Fruit fly (Drosophila melanogaster) whole organism, embryonic: Measurements from ENCODE around the gene CG31249.

Source experiments
- CG10209 ChIP-seq: fragments of 200-800 bp; sonication (Bioruptor generic); optimal IDR thresholded peaks from 3 replicates; lab custom pipeline; 2017; ENCODE audit warnings: missing biosample characterization, mild to moderate bottlenecking, missing genetic modification characterization, missing genetic modification reagents
- CG1024 ChIP-seq: fragments of 200-800 bp; sonication (Bioruptor generic); IDR thresholded peaks from 2 replicates; pipeline ENCODE4 v1.3.6; 2022; ENCODE audit warnings: missing biosample characterization, missing genetic modification characterization
- CG10462 ChIP-seq: fragments of 200-800 bp; sonication (Bioruptor generic); optimal IDR thresholded peaks from 2 replicates; lab custom pipeline; 2016; ENCODE audit warnings: missing biosample characterization, missing genetic modification characterization
- CG10654 ChIP-seq: fragments of 200-800 bp; sonication (Bioruptor generic); optimal IDR thresholded peaks from 2 replicates; lab custom pipeline; 2016; ENCODE audit warnings: missing biosample characterization, missing genetic modification characterization
- CG11398 ChIP-seq: fragments of 200-800 bp; sonication (Bioruptor generic); optimal IDR thresholded peaks from 2 replicates; lab custom pipeline; 2016; ENCODE audit warnings: missing biosample characterization, missing genetic modification characterization
- CG1233 ChIP-seq: fragments of 200-800 bp; sonication (Bioruptor generic); optimal IDR thresholded peaks from 4 replicates; lab custom pipeline; 2018; ENCODE audit warnings: missing biosample characterization, mild to moderate bottlenecking, missing genetic modification characterization
- CG13424 ChIP-seq: fragments of 200-800 bp; sonication (Bioruptor generic); optimal IDR thresholded peaks from 2 replicates; lab custom pipeline; 2019; ENCODE audit warnings: missing biosample characterization, mild to moderate bottlenecking, missing genetic modification characterization, moderate library complexity
- CG14965 ChIP-seq: fragments of 200-800 bp; sonication (Bioruptor generic); optimal IDR thresholded peaks from 2 replicates; lab custom pipeline; 2016; ENCODE audit warnings: missing biosample characterization, missing genetic modification characterization, borderline replicate concordance
- CG15011 ChIP-seq: fragments of 200-800 bp; sonication (Bioruptor generic); optimal IDR thresholded peaks from 3 replicates; lab custom pipeline; 2018; ENCODE audit warnings: missing biosample characterization, mild to moderate bottlenecking, missing genetic modification characterization
- CG1603 ChIP-seq: fragments of 200-800 bp; sonication (Bioruptor generic); optimal IDR thresholded peaks from 2 replicates; lab custom pipeline; 2019; ENCODE audit warnings: missing biosample characterization, mild to moderate bottlenecking, missing genetic modification characterization, moderate library complexity
- CG16813 ChIP-seq: fragments of 200-800 bp; sonication (Bioruptor generic); IDR thresholded peaks from 3 replicates; pipeline ENCODE4 v1.3.6; 2022; ENCODE audit warnings: missing biosample characterization, missing genetic modification characterization; ENCODE audit not compliant: partially characterized antibody
- CG16863 ChIP-seq: fragments of 200-800 bp; sonication (Bioruptor generic); optimal IDR thresholded peaks from 3 replicates; lab custom pipeline; 2016; ENCODE audit warnings: missing biosample characterization, missing genetic modification characterization
- CG17186 ChIP-seq: fragments of 200-800 bp; sonication (Bioruptor generic); optimal IDR thresholded peaks from 3 replicates; lab custom pipeline; 2017; ENCODE audit warnings: missing biosample characterization, missing genetic modification reagents, missing genetic modification characterization
- CG17385 ChIP-seq: fragments of 200-800 bp; sonication (Bioruptor generic); optimal IDR thresholded peaks from 3 replicates; lab custom pipeline; 2018; ENCODE audit warnings: missing biosample characterization, mild to moderate bottlenecking, missing genetic modification characterization
- CG18262 ChIP-seq: fragments of 200-800 bp; optimal IDR thresholded peaks from 3 replicates; lab custom pipeline; 2019; ENCODE audit warnings: missing biosample characterization, mild to moderate bottlenecking, missing genetic modification characterization, moderate library complexity
- CG18619 ChIP-seq: fragments of 200-800 bp; sonication (Bioruptor generic); optimal IDR thresholded peaks from 3 replicates; lab custom pipeline; 2017; ENCODE audit warnings: missing biosample characterization, mild to moderate bottlenecking, missing genetic modification characterization
- CG18764 ChIP-seq: fragments of 200-800 bp; sonication (Bioruptor generic); optimal IDR thresholded peaks from 3 replicates; lab custom pipeline; 2016; ENCODE audit warnings: missing biosample characterization, missing genetic modification characterization
- CG3838 ChIP-seq: fragments of 200-800 bp; sonication (Bioruptor generic); optimal IDR thresholded peaks from 3 replicates; lab custom pipeline; 2016; ENCODE audit warnings: missing biosample characterization, missing genetic modification characterization
- CG43689 ChIP-seq: fragments of 200-800 bp; sonication (Bioruptor generic); IDR thresholded peaks from 2 replicates; pipeline ENCODE4 v1.3.6; 2022; ENCODE audit warnings: missing biosample characterization, missing genetic modification characterization
- CG4404 ChIP-seq: fragments of 200-800 bp; sonication (Bioruptor generic); IDR thresholded peaks from 2 replicates; pipeline ENCODE4 v1.3.6; 2022; ENCODE audit warnings: missing biosample characterization, missing genetic modification characterization
- CG6765 ChIP-seq: fragments of 200-800 bp; sonication (Bioruptor generic); optimal IDR thresholded peaks from 3 replicates; lab custom pipeline; 2017; ENCODE audit warnings: missing biosample characterization, mild to moderate bottlenecking, missing genetic modification characterization
- CG9215 ChIP-seq: fragments of 200-800 bp; sonication (Bioruptor generic); IDR thresholded peaks from 2 replicates; pipeline ENCODE4 v1.3.6; 2022; ENCODE audit warnings: missing biosample characterization, missing genetic modification characterization
- CG9727 ChIP-seq: fragments of 200-800 bp; sonication (Bioruptor generic); optimal IDR thresholded peaks from 3 replicates; lab custom pipeline; 2017; ENCODE audit warnings: missing biosample characterization, mild to moderate bottlenecking, missing genetic modification characterization
- CG9817 ChIP-seq: fragments of 200-800 bp; sonication (Bioruptor generic); optimal IDR thresholded peaks from 2 replicates; lab custom pipeline; 2018; ENCODE audit warnings: missing biosample characterization, mild to moderate bottlenecking, missing genetic modification characterization, moderate library complexity
- Camta ChIP-seq: fragments of 200-800 bp; sonication (Bioruptor generic); optimal IDR thresholded peaks from 2 replicates; lab custom pipeline; 2016; ENCODE audit warnings: missing biosample characterization, missing genetic modification characterization
- CoRest ChIP-seq: fragments of 200-800 bp; sonication (Bioruptor generic); optimal IDR thresholded peaks from 3 replicates; lab custom pipeline; 2018; ENCODE audit warnings: missing biosample characterization, mild to moderate bottlenecking, missing genetic modification characterization, moderate library complexity
- D ChIP-seq, 2 experiments: fragments of 200-800 bp in 1 of 2; fragments of >200 bp in 1 of 2; sonication (Bioruptor generic) in 1 of 2; optimal IDR thresholded peaks; 2 replicates in 1 of 2; 3 replicates in 1 of 2; lab custom pipeline; 2017; ENCODE audit warnings: mild to moderate bottlenecking in 1 of 2, missing biosample characterization in 1 of 2, missing genetic modification characterization in 1 of 2, missing genetic modification reagents in 1 of 2
- Dll ChIP-seq: fragments of 200-800 bp; sonication (Bioruptor generic); IDR thresholded peaks from 4 replicates; pipeline ENCODE4 v1.3.6; 2022; ENCODE audit warnings: missing biosample characterization, missing genetic modification characterization; ENCODE audit not compliant: partially characterized antibody
- Doc2 ChIP-seq: fragments of 200-800 bp; sonication (Bioruptor generic); IDR thresholded peaks from 2 replicates; pipeline ENCODE4 v1.3.6; 2022; ENCODE audit warnings: missing biosample characterization, missing genetic modification characterization
- MBD-R2 ChIP-seq: fragments of 200-800 bp; sonication (Bioruptor generic); IDR thresholded peaks from 2 replicates; pipeline ENCODE4 v1.3.6; 2022; ENCODE audit warnings: missing biosample characterization, missing genetic modification characterization
- Myb ChIP-seq: fragments of 200-800 bp; sonication (Bioruptor generic); optimal IDR thresholded peaks from 2 replicates; lab custom pipeline; 2016; ENCODE audit warnings: missing biosample characterization, missing genetic modification characterization
- Nf-YB ChIP-seq: fragments of 200-800 bp; sonication (Bioruptor generic); optimal IDR thresholded peaks from 3 replicates; lab custom pipeline; 2019; ENCODE audit warnings: missing biosample characterization, mild to moderate bottlenecking, missing genetic modification characterization, moderate library complexity
- Poxn ChIP-seq: fragments of 200-800 bp; sonication (Bioruptor generic); IDR thresholded peaks from 2 replicates; pipeline ENCODE4 v1.3.6; 2022; ENCODE audit warnings: missing biosample characterization, missing genetic modification characterization
- Sox100B ChIP-seq: fragments of 200-800 bp; sonication (Bioruptor generic); optimal IDR thresholded peaks from 3 replicates; lab custom pipeline; 2018; ENCODE audit warnings: missing biosample characterization, mild to moderate bottlenecking, missing genetic modification characterization
- cad ChIP-seq: fragments of >200 bp; optimal IDR thresholded peaks from 2 replicates; lab custom pipeline; 2017; ENCODE audit warnings: missing biosample characterization, missing genetic modification characterization
- ci ChIP-seq: fragments of 200-800 bp; sonication (Bioruptor generic); IDR thresholded peaks from 3 replicates; pipeline ENCODE4 v1.3.6; 2022; ENCODE audit warnings: missing biosample characterization, missing genetic modification characterization
- corto ChIP-seq: fragments of 200-800 bp; sonication (Bioruptor generic); optimal IDR thresholded peaks from 2 replicates; lab custom pipeline; 2016; ENCODE audit warnings: missing biosample characterization, mild to moderate bottlenecking, missing genetic modification characterization, moderate library complexity
- crc ChIP-seq: fragments of 200-800 bp; sonication (Bioruptor generic); optimal IDR thresholded peaks from 2 replicates; lab custom pipeline; 2016; ENCODE audit warnings: missing biosample characterization, missing genetic modification characterization
- dati ChIP-seq: fragments of 200-800 bp; sonication (Bioruptor generic); IDR thresholded peaks from 2 replicates; pipeline ENCODE4 v1.3.6; 2022; ENCODE audit warnings: missing biosample characterization, missing genetic modification characterization
- dmrt99B ChIP-seq: fragments of 200-800 bp; sonication (Bioruptor generic); optimal IDR thresholded peaks from 2 replicates; lab custom pipeline; 2018; ENCODE audit warnings: missing biosample characterization, mild to moderate bottlenecking, missing genetic modification characterization, moderate library complexity
- dpn ChIP-seq, 2 experiments: fragments of 200-800 bp; sonication (Bioruptor generic); optimal IDR thresholded peaks; 3 replicates each; lab custom pipeline; 2016; ENCODE audit warnings: missing biosample characterization in 2 of 2, missing genetic modification characterization in 2 of 2
- fd96Cb ChIP-seq: fragments of 200-800 bp; sonication (Bioruptor generic); optimal IDR thresholded peaks from 2 replicates; lab custom pipeline; 2018; ENCODE audit warnings: missing biosample characterization, mild to moderate bottlenecking, missing genetic modification characterization, moderate library complexity
- jumu ChIP-seq: fragments of 200-800 bp; sonication (Bioruptor generic); optimal IDR thresholded peaks from 3 replicates; lab custom pipeline; 2016; ENCODE audit warnings: missing biosample characterization, missing genetic modification characterization
- ken ChIP-seq: fragments of 200-800 bp; sonication (Bioruptor generic); IDR thresholded peaks from 3 replicates; pipeline ENCODE4 v1.3.6; 2022; ENCODE audit warnings: missing biosample characterization, missing genetic modification characterization
- nerfin-1 ChIP-seq: fragments of 200-800 bp; sonication (Bioruptor generic); optimal IDR thresholded peaks from 3 replicates; lab custom pipeline; 2019; ENCODE audit warnings: missing biosample characterization, mild to moderate bottlenecking, missing genetic modification characterization, moderate library complexity
- pita ChIP-seq: fragments of 200-800 bp; sonication (Bioruptor generic); optimal IDR thresholded peaks from 2 replicates; lab custom pipeline; 2017; ENCODE audit warnings: missing biosample characterization, mild to moderate bottlenecking, missing genetic modification characterization
- prd ChIP-seq, 3 experiments: fragments of >200 bp in 2 of 3; fragments of 200-800 bp in 1 of 3; sonication (Bioruptor generic) in 1 of 3; optimal IDR thresholded peaks in 2 of 3; IDR thresholded peaks in 1 of 3; 2 replicates in 2 of 3; 3 replicates in 1 of 3; pipeline versions ENCODE4 v1.3.6 to Lab custom; 2017 to 2022; ENCODE audit warnings: missing biosample characterization in 1 of 3, missing genetic modification characterization in 1 of 3

The CG31249 gene

DNA sequence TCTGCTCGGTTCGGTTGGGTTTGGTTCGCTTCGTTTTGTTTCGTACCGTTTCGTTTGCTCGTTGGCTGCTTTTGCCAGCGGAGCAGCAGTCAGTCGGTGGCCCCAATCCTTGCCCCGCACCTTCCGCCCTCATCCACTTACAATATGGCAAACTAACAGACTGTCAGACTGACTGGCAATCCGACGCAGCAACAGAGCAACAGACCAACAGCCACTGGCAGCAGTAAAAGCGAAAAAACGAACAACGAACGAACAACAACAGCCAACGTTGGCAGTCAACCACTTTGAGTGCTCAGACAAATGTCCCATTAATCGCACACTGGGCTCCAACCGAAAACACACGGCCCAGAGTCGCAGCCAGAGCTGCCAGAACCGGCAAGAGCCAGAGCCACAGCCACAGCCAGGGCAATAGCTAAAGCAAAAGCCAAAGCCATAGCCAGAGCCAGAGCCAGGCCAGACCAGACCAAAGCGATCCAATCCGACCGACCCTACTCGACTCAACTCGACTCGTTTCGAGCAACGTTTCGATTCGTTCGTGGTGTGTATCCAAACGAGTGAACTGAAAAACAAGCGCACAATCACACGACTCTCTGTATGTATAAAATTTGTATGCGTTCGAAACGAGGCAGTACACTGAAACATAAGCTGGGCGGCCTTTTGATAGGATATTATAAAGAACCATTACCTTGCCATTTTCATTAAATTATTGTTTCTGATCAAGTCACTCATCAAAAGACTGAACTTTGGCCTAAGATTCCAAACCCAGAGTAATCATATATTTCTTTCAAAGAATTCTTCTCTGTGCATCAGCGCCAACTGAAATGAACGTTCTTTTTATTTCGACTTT, 17.0 kb upstream of the CG31249 start (continued):
- TF ChIP-seq CG18262: peak; percentile 99
- peak; percentile 97 for TF ChIP-seq CG9817 (tag; lab: Kevin White, UChicago)
- peak; percentile 99 for TF ChIP-seq dati (GFP tag; lab: Robert Waterston, UW)
- peak; percentile 98 for TF ChIP-seq CG1233
- no peak for TF ChIP-seq prd (optimal IDR thresholded peaks at IDR 0.05; lab: Kevin White, UChicago)
- TF ChIP-seq prd (GFP tag; IDR thresholded peaks at IDR 0.05; lab: Robert Waterston, UW): peak; percentile 99
- no peak for TF ChIP-seq CG16813
- TF ChIP-seq corto (GFP tag; lab: Kevin White, UChicago): peak; percentile 100
- TF ChIP-seq Sox100B (GFP tag; lab: Kevin White, UChicago): peak; percentile 98
- peak; percentile 99 for TF ChIP-seq CG10462 (GFP tag; lab: Kevin White, UChicago)
- peak; percentile 99 for TF ChIP-seq ci (GFP tag; lab: Robert Waterston, UW)
- TF ChIP-seq CG4404 (GFP tag; lab: Robert Waterston, UW): peak; percentile 95
- peak; percentile 99 for TF ChIP-seq CG10654 (GFP tag; lab: Kevin White, UChicago)
- peak; percentile 99 for TF ChIP-seq CG9727 (GFP tag; lab: Kevin White, UChicago)
- TF ChIP-seq CG1603 (tag; lab: Kevin White, UChicago): peak; percentile 98
- TF ChIP-seq CG18619 (GFP tag; lab: Kevin White, UChicago): peak; percentile 99
- peak; percentile 98 for TF ChIP-seq Poxn
- peak; percentile 92 for TF ChIP-seq CG14965 (GFP tag; lab: Kevin White, UChicago)
- peak; percentile 99 for TF ChIP-seq CG16863 (GFP tag; lab: Kevin White, UChicago)
- TF ChIP-seq Nf-YB (GFP tag; lab: Kevin White, UChicago): peak; percentile 88
- TF ChIP-seq CG18764 (GFP tag; lab: Kevin White, UChicago): peak; percentile 99
- TF ChIP-seq CG13424 (tag; lab: Kevin White, UChicago): peak; percentile 97
- TF ChIP-seq D (optimal IDR thresholded peaks at IDR 0.05; lab: Kevin White, UChicago): no peak
- peak; percentile 99 for TF ChIP-seq D (GFP tag; optimal IDR thresholded peaks at IDR 0.05; lab: Kevin White, UChicago)
- peak; percentile 98 for TF ChIP-seq CG11398 (GFP tag; lab: Kevin White, UChicago)
- TF ChIP-seq CG17186 (GFP tag; lab: Kevin White, UChicago): peak; percentile 92
- peak; percentile 97 for TF ChIP-seq CG1024 (GFP tag; lab: Robert Waterston, UW)
- peak; percentile 95 for TF ChIP-seq CG6765 (GFP tag; lab: Kevin White, UChicago)
- peak; percentile 99 for TF ChIP-seq Camta (GFP tag; lab: Kevin White, UChicago)
- TF ChIP-seq CG17385 (GFP tag; lab: Kevin White, UChicago): peak; percentile 98
- no peak for TF ChIP-seq cad (GFP tag; lab: Kevin White, UChicago)
- TF ChIP-seq ken (GFP tag; lab: Robert Waterston, UW): peak; percentile 99
- TF ChIP-seq nerfin-1 (tag; lab: Kevin White, UChicago): peak; percentile 94
- TF ChIP-seq CG43689 (GFP tag; lab: Robert Waterston, UW): peak; percentile 98
- peak; percentile 99 for TF ChIP-seq fd96Cb (tag; lab: Kevin White, UChicago)
- peak; percentile 94 for TF ChIP-seq Myb (GFP tag; lab: Kevin White, UChicago)
- TF ChIP-seq CoRest: peak; percentile 99
- TF ChIP-seq Dll (GFP tag; lab: Robert Waterston, UW): no peak
- TF ChIP-seq CG3838 (GFP tag; lab: Kevin White, UChicago): peak; percentile 96
- peak; percentile 99 for TF ChIP-seq dmrt99B
- peak; percentile 99 for TF ChIP-seq dpn (GFP tag; optimal IDR thresholded peaks at IDR 0.05; lab: Kevin White, UChicago)
- peak; percentile 99 for TF ChIP-seq CG10209
- TF ChIP-seq pita: no peak
- TF ChIP-seq CG15011 (GFP tag; lab: Kevin White, UChicago): peak; percentile 98
- TF ChIP-seq MBD-R2: peak; percentile 97
- peak; percentile 99 for TF ChIP-seq crc (GFP tag; lab: Kevin White, UChicago)
- peak; percentile 97 for TF ChIP-seq CG9215 (GFP tag; lab: Robert Waterston, UW)
- peak; percentile 96 for TF ChIP-seq Doc2 (GFP tag; lab: Robert Waterston, UW)
- peak; percentile 99 for TF ChIP-seq jumu (GFP tag; lab: Kevin White, UChicago)
